Worm (Caenorhabditis elegans) whole organism, late embryonic: Measurements from ENCODE around the gene F28F5.4.

Experiments used
- F13H6.1 ChIP-seq: sonication (generic microtip); optimal IDR thresholded peaks from 2 replicates; lab custom pipeline; 2016; ENCODE audit warnings: missing genetic modification characterization, missing compliant biosample characterization
- fkh-6 ChIP-seq: sonication (generic microtip); optimal IDR thresholded peaks from 2 replicates; lab custom pipeline; 2016; ENCODE audit warnings: missing genetic modification characterization, missing compliant biosample characterization
- hlh-6 ChIP-seq: sonication (generic microtip); optimal IDR thresholded peaks from 2 replicates; lab custom pipeline; 2016; ENCODE audit warnings: missing genotype, missing genetic modification characterization, missing compliant biosample characterization
- nhr-11 ChIP-seq: fragments of 150-350 bp; optimal IDR thresholded peaks from 2 replicates; lab custom pipeline; 2014; ENCODE audit warnings: missing biosample characterization, missing genetic modification characterization
- ref-2 ChIP-seq: sonication (generic microtip); optimal IDR thresholded peaks from 2 replicates; lab custom pipeline; 2016; ENCODE audit warnings: missing genetic modification characterization, missing compliant biosample characterization
- sox-4 ChIP-seq: sonication (generic microtip); optimal IDR thresholded peaks from 2 replicates; lab custom pipeline; 2017; ENCODE audit warnings: mild to moderate bottlenecking, missing genetic modification characterization, inconsistent platforms, missing compliant biosample characterization

- TF ChIP-seq nhr-11 (tag; lab: Kevin White, UChicago) (no peak), hlh-6 (no peak), F13H6.1 (tag; lab: Kevin White, UChicago) (no peak), fkh-6 (no peak), sox-4 (tag; lab: Kevin White, UChicago) (no peak), ref-2 (no peak)
Measured at ce11 chrIII:6863901-6864300, 47.1 kb upstream of the F28F5.4 start, which contains the start of gene sma-3.
